Worm (Caenorhabditis elegans): ENCODE results near the gene W02H5.8.

W02H5.8 gene

ce11 chrV:2673807-2674206 lies 21.4 kb upstream of the W02H5.8 start (continued):
- TF ChIP-seq pag-3 (tag; optimal IDR thresholded peaks at IDR 0.05; ENCODE audit: borderline replicate concordance) (no peak), nhr-232 (tag; optimal IDR thresholded peaks at IDR 0.05) (peak; percentile 73), ets-4 (tag; optimal IDR thresholded peaks at IDR 0.05) (no peak), unc-3 (GFP tag; conservative IDR thresholded peaks at IDR 0.05) (no peak), unc-3 (tag; optimal IDR thresholded peaks at IDR 0.05) (peak; percentile 23), eyg-1 (tag; optimal IDR thresholded peaks at IDR 0.05) (no peak), mec-3 (tag; optimal IDR thresholded peaks at IDR 0.05; ENCODE audit: borderline replicate concordance) (no peak), hlh-8 (tag; optimal IDR thresholded peaks at IDR 0.05) (no peak), ceh-6 (GFP tag; optimal IDR thresholded peaks at IDR 0.05) (peak; percentile 26), unc-42 (tag; optimal IDR thresholded peaks at IDR 0.05) (no peak), hlh-30 (tag; optimal IDR thresholded peaks at IDR 0.05; ENCODE audit: insufficient read depth) (no peak), ceh-24 (tag; optimal IDR thresholded peaks at IDR 0.05) (no peak), unc-86 (tag; optimal IDR thresholded peaks at IDR 0.05) (peak; percentile 35), C38D4.7 (GFP tag; optimal IDR thresholded peaks at IDR 0.05) (peak; percentile 61), ceh-19 (GFP tag; optimal IDR thresholded peaks at IDR 0.05) (peak; percentile 38), sox-4 (tag; optimal IDR thresholded peaks at IDR 0.05) (peak; percentile 3), F13H6.1 (tag; optimal IDR thresholded peaks at IDR 0.05) (no peak), ceh-45 (GFP tag; IDR thresholded peaks at IDR 0.05) (no peak), elt-2 (tag; optimal IDR thresholded peaks at IDR 0.05) (peak; percentile 62), pqm-1 (tag; optimal IDR thresholded peaks at IDR 0.05) (no peak), ceh-30 (tag; optimal IDR thresholded peaks at IDR 0.05) (no peak), Y22D7AL.16 (tag; optimal IDR thresholded peaks at IDR 0.05) (no peak), fkh-10 (GFP tag; optimal IDR thresholded peaks at IDR 0.05) (no peak), ceh-14 (tag; optimal IDR thresholded peaks at IDR 0.05) (peak; percentile 25), sdc-2 (tag; optimal IDR thresholded peaks at IDR 0.05) (peak; percentile 58), hlh-15 (tag; optimal IDR thresholded peaks at IDR 0.05) (no peak)

- TF ChIP-seq ceh-31 (tag; optimal IDR thresholded peaks at IDR 0.05) (peak; percentile 80), unc-42 (tag; optimal IDR thresholded peaks at IDR 0.05) (peak; percentile 85), ceh-30 (tag; optimal IDR thresholded peaks at IDR 0.05) (no peak), ceh-45 (GFP tag; IDR thresholded peaks at IDR 0.05) (no peak), ets-4 (tag; optimal IDR thresholded peaks at IDR 0.05) (peak; percentile 39), tbx-2 (tag; optimal IDR thresholded peaks at IDR 0.05) (peak; percentile 45), ceh-2 (tag; optimal IDR thresholded peaks at IDR 0.05) (peak; percentile 51), madf-2 (tag; optimal IDR thresholded peaks at IDR 0.05) (no peak), dve-1 (tag; optimal IDR thresholded peaks at IDR 0.05) (no peak), pqm-1 (tag; optimal IDR thresholded peaks at IDR 0.05) (no peak), K09A11.1 (tag; optimal IDR thresholded peaks at IDR 0.05; ENCODE audit: insufficient read depth) (no peak), pha-2 (tag; optimal IDR thresholded peaks at IDR 0.05) (no peak), unc-86 (tag; optimal IDR thresholded peaks at IDR 0.05) (no peak), unc-55 (GFP tag; optimal IDR thresholded peaks at IDR 0.05) (peak; percentile 13), sox-4 (tag; optimal IDR thresholded peaks at IDR 0.05) (no peak), dmd-4 (tag; optimal IDR thresholded peaks at IDR 0.05; ENCODE audit: borderline replicate concordance) (peak; percentile 6), pag-3 (tag; optimal IDR thresholded peaks at IDR 0.05; ENCODE audit: borderline replicate concordance) (no peak), hlh-30 (tag; optimal IDR thresholded peaks at IDR 0.05; ENCODE audit: insufficient read depth) (no peak), ceh-14 (tag; optimal IDR thresholded peaks at IDR 0.05) (peak; percentile 92), elt-2 (tag; optimal IDR thresholded peaks at IDR 0.05) (peak; percentile 17), zip-5 (tag; optimal IDR thresholded peaks at IDR 0.05) (peak; percentile 25), hlh-8 (tag; optimal IDR thresholded peaks at IDR 0.05) (no peak), ttx-3 (tag; optimal IDR thresholded peaks at IDR 0.05) (peak; percentile 51), npax-4 (tag; optimal IDR thresholded peaks at IDR 0.05) (no peak), mec-3 (tag; optimal IDR thresholded peaks at IDR 0.05; ENCODE audit: borderline replicate concordance) (no peak), F13H6.1 (tag; optimal IDR thresholded peaks at IDR 0.05) (no peak), ceh-18 (tag; optimal IDR thresholded peaks at IDR 0.05) (peak; percentile 46), nfya-1 (tag; optimal IDR thresholded peaks at IDR 0.05) (peak; percentile 48)
Measured at ce11 chrV:2672603-2673002, 20.1 kb upstream of the W02H5.8 start, which contains the start of gene W02G9.3. Gene W02G9.3, plus strand, starts transcription at chrV:2672986.
